Fruit fly (Drosophila melanogaster): ENCODE measurements around the gene CG34427.
A peak's percentile ranks its signal among the peaks of the same experiment; 100 is the strongest.

- TF ChIP-seq acj6 (GFP tag; optimal IDR thresholded peaks at IDR 0.05) (peak; percentile 73), Ets96B (tag; optimal IDR thresholded peaks at IDR 0.05) (peak; percentile 72), Hr38 (GFP tag; optimal IDR thresholded peaks at IDR 0.05) (no peak), dac (GFP tag; optimal IDR thresholded peaks at IDR 0.05) (peak; percentile 36), Sox14 (GFP tag; optimal IDR thresholded peaks at IDR 0.05) (peak; percentile 75), CG3919 (GFP tag; optimal IDR thresholded peaks at IDR 0.05) (peak; percentile 74)
Observed at dm6 chr3L:8767876-8768275, 36.7 kb upstream of the CG34427 start.
